Worm (Caenorhabditis elegans): ENCODE results near the gene K12B6.9.

ce11 chrV:6253936-6254335 is 38.5 kb downstream of the K12B6.9 start:
- TF ChIP-seq pat-9 (tag; optimal IDR thresholded peaks at IDR 0.05) (no peak), pqm-1 (tag; optimal IDR thresholded peaks at IDR 0.05) (no peak), che-1 (tag; optimal IDR thresholded peaks at IDR 0.05) (no peak), elt-2 (tag; optimal IDR thresholded peaks at IDR 0.05) (no peak), Y22D7AL.16 (tag; optimal IDR thresholded peaks at IDR 0.05) (no peak), odd-2 (tag; optimal IDR thresholded peaks at IDR 0.05) (no peak), unc-86 (tag; optimal IDR thresholded peaks at IDR 0.05) (no peak), madf-2 (tag; optimal IDR thresholded peaks at IDR 0.05) (no peak), ceh-9 (tag; optimal IDR thresholded peaks at IDR 0.05) (no peak)

Measured in whole organism, late embryonic.